Worm (Caenorhabditis elegans) whole organism, L2 larva: ENCODE data around the gene F18E3.13.

Experiments
- ama-1 ChIP-seq: fragments of 150-350 bp; optimal IDR thresholded peaks from 2 replicates; lab custom pipeline; 2018; ENCODE audit warnings: inconsistent platforms
- egl-27 ChIP-seq: sonication (generic microtip); optimal IDR thresholded peaks from 3 replicates; lab custom pipeline; 2017; ENCODE audit warnings: missing biosample characterization, missing genetic modification reagents, missing genetic modification characterization
- lin-13 ChIP-seq: fragments of 150-350 bp; optimal IDR thresholded peaks from 2 replicates; lab custom pipeline; 2014; ENCODE audit warnings: missing biosample characterization, missing genetic modification reagents, missing genetic modification characterization
- mdl-1 ChIP-seq, 2 experiments: fragments of 150-350 bp in 1 of 2; sonication (generic microtip) in 1 of 2; optimal IDR thresholded peaks; 2 replicates each; lab custom pipeline; 2017; ENCODE audit warnings: missing biosample characterization in 2 of 2, missing genetic modification characterization in 2 of 2
- nhr-12 ChIP-seq: fragments of 150-350 bp; optimal IDR thresholded peaks from 2 replicates; lab custom pipeline; 2014; ENCODE audit warnings: missing biosample characterization, missing genetic modification characterization
- nhr-25 ChIP-seq: fragments of 150-350 bp; sonication (generic microtip); optimal IDR thresholded peaks from 3 replicates; lab custom pipeline; 2014; ENCODE audit warnings: missing biosample characterization, missing genetic modification characterization
- nhr-77 ChIP-seq: fragments of 150-350 bp; optimal IDR thresholded peaks from 2 replicates; lab custom pipeline; 2014; ENCODE audit warnings: missing biosample characterization, missing genetic modification characterization
- snpc-4 ChIP-seq: fragments of 150-350 bp; optimal IDR thresholded peaks from 2 replicates; lab custom pipeline; 2014; ENCODE audit warnings: missing biosample characterization, missing genetic modification characterization
- zag-1 ChIP-seq: fragments of 150-350 bp; optimal IDR thresholded peaks from 2 replicates; lab custom pipeline; 2014; ENCODE audit warnings: missing biosample characterization, missing genetic modification characterization
- ztf-1 ChIP-seq: fragments of 200-800 bp; sonication (Bioruptor generic); conservative IDR thresholded peaks from 2 replicates; pipeline ENCODE4 v1.3.6; 2022; ENCODE audit warnings: missing genetic modification characterization, missing compliant biosample characterization

ce11 chrV:7464696-7465095, 48.7 kb downstream of the F18E3.13 start, which contains the start of gene srh-89:
- no peak for TF ChIP-seq egl-27 (tag; lab: Kevin White, UChicago)
- no peak for TF ChIP-seq ztf-1 (GFP tag; lab: Robert Waterston, UW)
- no peak for TF ChIP-seq lin-13
- no peak for TF ChIP-seq snpc-4
- no peak for TF ChIP-seq nhr-25
- TF ChIP-seq nhr-77 (tag; lab: Kevin White, UChicago): no peak
- TF ChIP-seq nhr-12 (tag; lab: Kevin White, UChicago): no peak
- no peak for TF ChIP-seq ama-1
- TF ChIP-seq zag-1 (tag; lab: Kevin White, UChicago): no peak
- no peak for TF ChIP-seq mdl-1 (tag; optimal IDR thresholded peaks at IDR 0.05; lab: Kevin White, UChicago)
